Worm (Caenorhabditis elegans) whole organism, young adult: ENCODE results near the gene srt-55.

Experiments
- B0019.2 ChIP-seq: fragments of 200-800 bp; sonication (Bioruptor generic); conservative IDR thresholded peaks from 2 replicates; pipeline ENCODE4 v1.3.6; 2022; ENCODE audit warnings: missing genetic modification reagents, missing genetic modification characterization, missing compliant biosample characterization
- B0035.1 ChIP-seq: sonication (generic microtip); optimal IDR thresholded peaks from 2 replicates; lab custom pipeline; 2016; ENCODE audit warnings: missing genetic modification characterization, mild to moderate bottlenecking, missing compliant biosample characterization, missing genotype, missing genetic modification reagents
- D2030.7 ChIP-seq: fragments of 200-800 bp; sonication (Bioruptor generic); IDR thresholded peaks from 2 replicates; pipeline ENCODE4 v1.3.6; 2022; ENCODE audit warnings: missing genetic modification reagents, missing genetic modification characterization, missing compliant biosample characterization
- F52B5.7 ChIP-seq: sonication (generic microtip); optimal IDR thresholded peaks from 2 replicates; lab custom pipeline; 2016; ENCODE audit warnings: mild to moderate bottlenecking, missing genetic modification characterization, missing compliant biosample characterization
- Y53F4B.3 ChIP-seq: fragments of 200-800 bp; sonication (Bioruptor generic); IDR thresholded peaks from 2 replicates; pipeline ENCODE4 v1.3.6; 2022; ENCODE audit warnings: missing genetic modification reagents, missing genetic modification characterization, missing compliant biosample characterization
- Y67H2A.10 ChIP-seq: fragments of 200-800 bp; sonication (Bioruptor generic); conservative IDR thresholded peaks from 2 replicates; pipeline ENCODE4 v1.3.6; 2022; ENCODE audit warnings: missing genetic modification reagents, missing genetic modification characterization, missing compliant biosample characterization
- Y95B8A.8 ChIP-seq: fragments of 200-800 bp; sonication (Bioruptor generic); IDR thresholded peaks from 2 replicates; pipeline ENCODE4 v1.3.6; 2022; ENCODE audit warnings: missing genetic modification reagents, missing genetic modification characterization, missing compliant biosample characterization
- atf-7 ChIP-seq: sonication (generic microtip); optimal IDR thresholded peaks from 2 replicates; lab custom pipeline; 2017; ENCODE audit warnings: mild to moderate bottlenecking, missing genetic modification characterization, missing compliant biosample characterization
- attf-5 ChIP-seq: fragments of 200-800 bp; sonication (Bioruptor generic); optimal IDR thresholded peaks from 2 replicates; lab custom pipeline; 2018; ENCODE audit warnings: mild to moderate bottlenecking, missing genetic modification characterization, missing compliant biosample characterization
- attf-6 ChIP-seq: fragments of 200-800 bp; sonication (Bioruptor generic); IDR thresholded peaks from 2 replicates; pipeline ENCODE4 v1.3.6; 2022; ENCODE audit warnings: missing genetic modification reagents, missing genetic modification characterization, missing compliant biosample characterization
- ccch-3 ChIP-seq: fragments of 200-800 bp; sonication (Bioruptor generic); optimal IDR thresholded peaks from 2 replicates; lab custom pipeline; 2018; ENCODE audit warnings: mild to moderate bottlenecking, missing genetic modification characterization, missing compliant biosample characterization
- cebp-1 ChIP-seq, 2 experiments: fragments of 200-800 bp in 1 of 2; sonication (Bioruptor generic) in 1 of 2; sonication (generic microtip) in 1 of 2; IDR thresholded peaks in 1 of 2; optimal IDR thresholded peaks in 1 of 2; 2 replicates each; pipeline versions ENCODE4 v1.3.6 to Lab custom; 2017 to 2022; ENCODE audit warnings: missing compliant biosample characterization in 2 of 2, missing genetic modification characterization in 2 of 2, mild to moderate bottlenecking in 1 of 2, missing genetic modification reagents in 1 of 2, moderate library complexity in 1 of 2
- ceh-100 ChIP-seq: fragments of 200-800 bp; sonication (Bioruptor generic); IDR thresholded peaks from 2 replicates; pipeline ENCODE4 v1.3.6; 2022; ENCODE audit warnings: missing genetic modification reagents, missing genetic modification characterization, missing compliant biosample characterization
- ceh-58 ChIP-seq: fragments of 200-800 bp; sonication (Bioruptor generic); IDR thresholded peaks from 2 replicates; pipeline ENCODE4 v1.3.6; 2022; ENCODE audit warnings: missing genetic modification characterization, missing compliant biosample characterization
- ceh-91 ChIP-seq: fragments of 200-800 bp; sonication (Bioruptor generic); IDR thresholded peaks from 2 replicates; pipeline ENCODE4 v1.3.6; 2022; ENCODE audit warnings: missing genetic modification reagents, missing genetic modification characterization, missing compliant biosample characterization
- chd-7 ChIP-seq: sonication (generic microtip); optimal IDR thresholded peaks from 2 replicates; lab custom pipeline; 2016; ENCODE audit warnings: mild to moderate bottlenecking, missing genetic modification characterization, moderate library complexity, missing compliant biosample characterization
- dox-1 ChIP-seq: fragments of 200-800 bp; sonication (Bioruptor generic); IDR thresholded peaks from 2 replicates; pipeline ENCODE4 v1.3.6; 2022; ENCODE audit warnings: missing genetic modification reagents, missing genetic modification characterization, missing compliant biosample characterization
- egl-18 ChIP-seq: fragments of 200-800 bp; sonication (Bioruptor generic); IDR thresholded peaks from 2 replicates; pipeline ENCODE4 v1.3.6; 2022; ENCODE audit warnings: missing genetic modification reagents, missing genetic modification characterization, missing compliant biosample characterization
- egrh-3 ChIP-seq: fragments of 200-800 bp; sonication (Bioruptor generic); IDR thresholded peaks from 2 replicates; pipeline ENCODE4 v1.3.6; 2022; ENCODE audit warnings: missing genetic modification reagents, missing genetic modification characterization, missing compliant biosample characterization
- ekl-4 ChIP-seq: fragments of 200-800 bp; sonication (Bioruptor generic); IDR thresholded peaks from 2 replicates; pipeline ENCODE4 v1.3.6; 2022; ENCODE audit warnings: missing genetic modification reagents, missing genetic modification characterization, missing compliant biosample characterization
- ets-4 ChIP-seq: fragments of 200-800 bp; sonication (Bioruptor generic); optimal IDR thresholded peaks from 2 replicates; lab custom pipeline; 2018; ENCODE audit warnings: mild to moderate bottlenecking, missing genetic modification characterization, missing compliant biosample characterization
- gei-17 ChIP-seq: fragments of 200-800 bp; sonication (Bioruptor generic); optimal IDR thresholded peaks from 2 replicates; lab custom pipeline; 2018; ENCODE audit warnings: mild to moderate bottlenecking, missing genetic modification characterization, missing compliant biosample characterization
- hmg-20 ChIP-seq: fragments of 200-800 bp; sonication (Bioruptor generic); IDR thresholded peaks from 2 replicates; pipeline ENCODE4 v1.3.6; 2022; ENCODE audit warnings: missing genetic modification reagents, missing genetic modification characterization, missing compliant biosample characterization
- hsf-1 ChIP-seq: fragments of 200-800 bp; sonication (Bioruptor generic); IDR thresholded peaks from 2 replicates; pipeline ENCODE4 v1.3.6; 2022; ENCODE audit warnings: missing genetic modification reagents, missing genetic modification characterization, missing compliant biosample characterization
- let-526 ChIP-seq: fragments of 200-800 bp; sonication (Bioruptor generic); IDR thresholded peaks from 2 replicates; pipeline ENCODE4 v1.3.6; 2022; ENCODE audit warnings: missing genetic modification reagents, missing genetic modification characterization, missing compliant biosample characterization
- lin-35 ChIP-seq, 3 experiments: fragments of 150-350 bp in 2 of 3; sonication (generic microtip) in 1 of 3; optimal IDR thresholded peaks; 2 replicates each; lab custom pipeline; 2014 to 2018; ENCODE audit warnings: missing biosample characterization in 3 of 3, missing genetic modification characterization in 3 of 3, missing genetic modification reagents in 3 of 3
- lin-54 ChIP-seq: fragments of 200-800 bp; sonication (Bioruptor generic); optimal IDR thresholded peaks from 2 replicates; lab custom pipeline; 2018; ENCODE audit warnings: mild to moderate bottlenecking, missing genetic modification characterization, missing compliant biosample characterization
- lir-1 ChIP-seq: fragments of 200-800 bp; sonication (Bioruptor generic); conservative IDR thresholded peaks from 2 replicates; pipeline ENCODE4 v1.3.6; 2022; ENCODE audit warnings: missing genetic modification reagents, missing genetic modification characterization, missing compliant biosample characterization
- lsl-1 ChIP-seq: fragments of 200-800 bp; sonication (Bioruptor generic); optimal IDR thresholded peaks from 2 replicates; lab custom pipeline; 2018; ENCODE audit warnings: mild to moderate bottlenecking, missing genetic modification characterization, moderate library complexity, missing compliant biosample characterization
- madf-6 ChIP-seq: fragments of 200-800 bp; sonication (Bioruptor generic); IDR thresholded peaks from 2 replicates; pipeline ENCODE4 v1.3.6; 2022; ENCODE audit warnings: missing genetic modification reagents, missing genetic modification characterization, missing compliant biosample characterization
- mcd-1 ChIP-seq: fragments of 200-800 bp; sonication (Bioruptor generic); IDR thresholded peaks from 2 replicates; pipeline ENCODE4 v1.3.6; 2022; ENCODE audit warnings: missing genetic modification reagents, missing genetic modification characterization, missing compliant biosample characterization
- nhr-27 ChIP-seq: fragments of 200-800 bp; sonication (Bioruptor generic); optimal IDR thresholded peaks from 2 replicates; lab custom pipeline; 2018; ENCODE audit warnings: mild to moderate bottlenecking, missing genetic modification characterization, moderate library complexity, missing compliant biosample characterization
- pbrm-1 ChIP-seq: fragments of 200-800 bp; sonication (Bioruptor generic); IDR thresholded peaks from 2 replicates; pipeline ENCODE4 v1.3.6; 2022; ENCODE audit warnings: missing genetic modification reagents, missing genetic modification characterization, missing compliant biosample characterization
- rcor-1 ChIP-seq: fragments of 200-800 bp; sonication (Bioruptor generic); IDR thresholded peaks from 2 replicates; pipeline ENCODE4 v1.3.6; 2022; ENCODE audit warnings: missing genetic modification reagents, missing genetic modification characterization, missing compliant biosample characterization
- rec-8 ChIP-seq, 2 experiments: sonication (generic microtip); optimal IDR thresholded peaks; 2 replicates each; lab custom pipeline; 2016; ENCODE audit warnings: mild to moderate bottlenecking in 2 of 2, missing genetic modification characterization in 2 of 2, missing genetic modification reagents in 2 of 2, missing genotype in 2 of 2, missing biosample characterization in 1 of 2, missing compliant biosample characterization in 1 of 2, moderate library complexity in 1 of 2
- snpc-1.3 ChIP-seq: sonication (generic microtip); optimal IDR thresholded peaks from 2 replicates; lab custom pipeline; 2017; ENCODE audit warnings: missing genetic modification characterization, mild to moderate bottlenecking, missing compliant biosample characterization, antibody characterized with exemption, moderate library complexity, missing genotype, missing genetic modification reagents; ENCODE audit not compliant: insufficient read depth
- snpc-3.4 ChIP-seq: sonication (generic microtip); optimal IDR thresholded peaks from 2 replicates; lab custom pipeline; 2017; ENCODE audit warnings: missing genetic modification characterization, mild to moderate bottlenecking, missing compliant biosample characterization, antibody characterized with exemption, moderate library complexity, missing genotype, missing genetic modification reagents
- snpc-4 ChIP-seq, 5 experiments: fragments of 150-350 bp in 1 of 5; sonication (generic microtip) in 4 of 5; optimal IDR thresholded peaks; 2 replicates each; lab custom pipeline; 2014 to 2018; ENCODE audit warnings: missing genetic modification characterization in 5 of 5, missing biosample characterization in 3 of 5, antibody characterized with exemption in 2 of 5, mild to moderate bottlenecking in 2 of 5, missing compliant biosample characterization in 2 of 5, missing genotype in 2 of 5, moderate library complexity in 2 of 5, missing genetic modification reagents in 1 of 5
- tlf-1 ChIP-seq: fragments of 200-800 bp; sonication (Bioruptor generic); optimal IDR thresholded peaks from 2 replicates; lab custom pipeline; 2018; ENCODE audit warnings: mild to moderate bottlenecking, missing genetic modification characterization, missing compliant biosample characterization
- unc-130 ChIP-seq: sonication (generic microtip); optimal IDR thresholded peaks from 2 replicates; lab custom pipeline; 2016; ENCODE audit warnings: missing genetic modification reagents, missing genetic modification characterization, missing compliant biosample characterization
- ztf-25 ChIP-seq: fragments of 200-800 bp; sonication (Bioruptor generic); IDR thresholded peaks from 2 replicates; pipeline ENCODE4 v1.3.6; 2022; ENCODE audit warnings: missing genetic modification reagents, missing genetic modification characterization, missing compliant biosample characterization
- ztf-28 ChIP-seq: fragments of 200-800 bp; sonication (Bioruptor generic); IDR thresholded peaks from 2 replicates; pipeline ENCODE4 v1.3.6; 2022; ENCODE audit warnings: missing genetic modification reagents, missing genetic modification characterization, missing compliant biosample characterization
- ztf-3 ChIP-seq: fragments of 200-800 bp; sonication (Bioruptor generic); optimal IDR thresholded peaks from 2 replicates; lab custom pipeline; 2018; ENCODE audit warnings: mild to moderate bottlenecking, missing genetic modification characterization, missing compliant biosample characterization

Gene srt-55

DNA sequence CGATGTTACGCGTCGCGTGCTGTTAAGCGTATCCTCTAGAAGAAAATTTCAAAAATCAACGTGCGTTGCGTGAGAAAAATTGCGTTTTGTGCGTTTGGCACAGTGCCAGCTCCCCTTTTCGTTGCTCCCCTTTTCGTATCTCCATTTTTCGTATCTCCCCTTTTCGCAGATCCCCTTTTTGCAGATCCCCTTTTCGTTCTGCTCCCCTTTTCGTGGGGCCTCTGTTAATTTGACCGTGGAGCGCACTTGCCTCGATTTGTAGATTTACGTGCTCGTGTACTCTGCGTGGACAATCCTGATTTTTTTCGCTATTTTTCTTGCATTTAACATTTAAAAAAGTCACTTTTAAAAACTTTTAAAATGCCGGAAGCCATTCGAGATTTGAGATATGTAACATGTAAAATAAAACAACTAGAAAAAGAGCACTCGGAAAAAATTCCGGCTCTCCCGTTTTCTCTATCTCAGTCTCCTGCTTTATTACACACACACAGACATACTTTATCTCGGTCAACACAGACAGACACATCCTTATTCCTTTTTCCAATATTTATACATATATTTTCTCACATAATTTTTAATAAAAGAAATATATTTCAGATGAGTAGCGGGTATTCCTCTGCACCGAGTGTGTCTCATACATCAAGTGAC lies 17.4 kb upstream of the srt-55 start, which contains the start of gene ttll-4 (continued):
- TF ChIP-seq lin-35 (GFP tag; optimal IDR thresholded peaks at IDR 0.05; lab: Kevin White, UChicago) (peak in 1 of 3 experiments; percentile 31), attf-5 (GFP tag; lab: Kevin White, UChicago) (peak; percentile 47), snpc-1.3 (tag; lab: Kevin White, UChicago) (no peak), ceh-100 (peak; percentile 96), nhr-27 (tag; lab: Kevin White, UChicago) (no peak), hmg-20 (GFP tag; lab: Robert Waterston, UW) (0 out of 2 replicates have a peak, but pooled peaks have one; percentile 23), madf-6 (peak; percentile 59), mcd-1 (GFP tag; lab: Robert Waterston, UW) (peak; percentile 90), ztf-28 (GFP tag; lab: Robert Waterston, UW) (0 out of 2 replicates have a peak, but pooled peaks have one; percentile 64), unc-130 (peak; percentile 23), ceh-91 (GFP tag; lab: Robert Waterston, UW) (peak; percentile 46; the same call in 1 of the 2 replicates), egrh-3 (peak; percentile 63), atf-7 (tag; lab: Kevin White, UChicago) (no peak), lsl-1 (GFP tag; lab: Kevin White, UChicago) (peak; percentile 44), pbrm-1 (GFP tag; lab: Robert Waterston, UW) (peak; percentile 45; the same call in 1 of the 2 replicates), lin-54 (GFP tag; lab: Kevin White, UChicago) (peak; percentile 15), lir-1 (peak; percentile 36; the same call in 1 of the 2 replicates), Y95B8A.8 (GFP tag; lab: Robert Waterston, UW) (peak; percentile 31; the same call in 1 of the 2 replicates), B0035.1 (tag; lab: Kevin White, UChicago) (no peak), rcor-1 (peak; percentile 63; the same call in 1 of the 2 replicates), ztf-25 (GFP tag; lab: Robert Waterston, UW) (0 out of 2 replicates have a peak, but pooled peaks have one; percentile 56), rec-8 (tag; optimal IDR thresholded peaks at IDR 0.05; lab: Kevin White, UChicago) (peak in 1 of 2 experiments; percentile 11), chd-7 (tag; lab: Kevin White, UChicago) (peak; percentile 6), gei-17 (GFP tag; lab: Kevin White, UChicago) (no peak), snpc-4 (GFP tag; optimal IDR thresholded peaks at IDR 0.05; lab: Kevin White, UChicago) (peak; percentile 19), snpc-4 (tag; optimal IDR thresholded peaks at IDR 0.05; lab: Kevin White, UChicago) (no peak), attf-6 (0 out of 2 replicates have a peak, but pooled peaks have one; percentile 11), cebp-1 (GFP tag; IDR thresholded peaks at IDR 0.05; lab: Robert Waterston, UW) (peak; percentile 29; the same call in 1 of the 2 replicates), cebp-1 (tag; optimal IDR thresholded peaks at IDR 0.05; lab: Kevin White, UChicago) (peak; percentile 28), let-526 (GFP tag; lab: Robert Waterston, UW) (0 out of 2 replicates have a peak, but pooled peaks have one; percentile 14), ekl-4 (GFP tag; lab: Robert Waterston, UW) (no peak), dox-1 (GFP tag; lab: Robert Waterston, UW) (peak; percentile 81), ets-4 (GFP tag; lab: Kevin White, UChicago) (no peak), B0019.2 (peak; percentile 56; the same call in 1 of the 2 replicates)

DNA sequence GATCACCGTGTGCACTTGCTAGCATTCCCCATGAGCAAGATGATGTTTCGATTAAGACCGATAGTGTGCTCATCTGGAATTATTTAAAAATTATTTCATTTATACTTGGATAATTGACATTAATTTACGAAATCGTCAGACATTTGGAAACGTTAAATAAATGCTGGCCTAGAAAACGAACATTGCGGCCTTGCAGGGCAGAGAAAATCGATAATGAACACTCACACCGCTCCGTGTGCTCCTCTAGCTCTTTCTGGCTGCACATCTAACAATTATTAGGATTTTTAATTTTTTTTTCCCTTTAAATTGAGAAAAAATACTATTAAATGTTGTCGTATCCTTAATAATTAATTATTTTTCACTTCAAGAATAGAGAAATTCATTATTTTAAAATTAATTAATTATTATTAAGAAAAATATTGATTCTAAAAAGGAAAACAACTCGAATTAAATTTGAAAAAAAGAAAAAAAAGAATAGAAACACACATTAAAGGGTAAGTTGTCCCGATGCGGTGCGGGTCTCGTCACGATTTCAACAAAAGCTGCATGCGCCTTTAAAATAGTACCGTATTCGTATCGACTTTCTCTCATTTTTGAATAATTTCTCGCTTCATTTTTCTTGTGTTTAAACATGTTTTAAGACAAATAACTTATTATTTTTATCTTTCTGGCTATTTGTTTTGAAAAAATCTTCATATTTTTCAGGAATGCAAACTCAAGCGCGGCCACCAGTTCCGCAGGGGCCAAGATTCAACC lies 14.0 kb upstream of the srt-55 start, which contains the start of the genes gtf-2H3 and ham-3:
Gene gtf-2H3 (minus strand): TSS at position 73 of the 756 bp plus-strand sequence.
Gene ham-3 (plus strand): TSS at position 706 of the 756 bp plus-strand sequence.
- TF ChIP-seq lsl-1 (GFP tag; lab: Kevin White, UChicago) (peak; percentile 85), D2030.7 (peak; percentile 61), Y67H2A.10 (GFP tag; lab: Robert Waterston, UW) (no peak), snpc-3.4 (tag; lab: Kevin White, UChicago) (peak; percentile 38), tlf-1 (GFP tag; lab: Kevin White, UChicago) (no peak), egl-18 (GFP tag; lab: Robert Waterston, UW) (no peak), Y53F4B.3 (GFP tag; lab: Robert Waterston, UW) (no peak), ztf-3 (GFP tag; lab: Kevin White, UChicago) (no peak), hsf-1 (GFP tag; lab: Robert Waterston, UW) (no peak), ccch-3 (no peak), F52B5.7 (tag; lab: Kevin White, UChicago) (no peak), madf-6 (peak; percentile 87), ceh-58 (GFP tag; lab: Robert Waterston, UW) (no peak)
